Worm (Caenorhabditis elegans): Measurements from ENCODE around the gene ztf-14.
A peak's percentile ranks its signal among the peaks of the same experiment; 100 is the strongest.

ztf-14 gene

ce11 chrX:14476625-14477257 is 19.1 kb upstream of the ztf-14 start (continued):
- TF ChIP-seq hlh-12 (tag; optimal IDR thresholded peaks at IDR 0.05) (no peak), hmg-20 (GFP tag; IDR thresholded peaks at IDR 0.05) (0 out of 2 replicates have a peak, but pooled peaks have one; percentile 17), B0035.1 (tag; optimal IDR thresholded peaks at IDR 0.05) (no peak), F22D6.2 (tag; optimal IDR thresholded peaks at IDR 0.05) (peak; percentile 59), F10E7.11 (tag; optimal IDR thresholded peaks at IDR 0.05) (no peak), B0261.1 (tag; optimal IDR thresholded peaks at IDR 0.05) (peak; percentile 67), rpc-1 (optimal IDR thresholded peaks at IDR 0.05) (peak; percentile 65), rpc-1 (tag; optimal IDR thresholded peaks at IDR 0.05) (peak; percentile 55), nfya-1 (tag; optimal IDR thresholded peaks at IDR 0.05; ENCODE audit: borderline replicate concordance, insufficient read depth) (no peak), dpl-1 (GFP tag; optimal IDR thresholded peaks at IDR 0.05) (no peak), egrh-3 (GFP tag; IDR thresholded peaks at IDR 0.05) (no peak), ZK185.1 (tag; optimal IDR thresholded peaks at IDR 0.05; ENCODE audit: poor library complexity, severe bottlenecking) (peak; percentile 94), K11D2.4 (GFP tag; IDR thresholded peaks at IDR 0.05) (peak; percentile 53; the same call in 1 of the 2 replicates), hrde-1 (tag; optimal IDR thresholded peaks at IDR 0.05; ENCODE audit: borderline replicate concordance) (no peak), nfyb-1 (GFP tag; IDR thresholded peaks at IDR 0.05) (peak; percentile 74), tbx-9 (tag; optimal IDR thresholded peaks at IDR 0.05; ENCODE audit: borderline replicate concordance) (no peak), somi-1 (GFP tag; optimal IDR thresholded peaks at IDR 0.05) (no peak), lin-26 (GFP tag; IDR thresholded peaks at IDR 0.05) (peak; percentile 63), F57C9.4 (tag; optimal IDR thresholded peaks at IDR 0.05) (no peak), lin-35 (GFP tag; optimal IDR thresholded peaks at IDR 0.05) (no peak), Y53G8AR.9 (GFP tag; conservative IDR thresholded peaks at IDR 0.05) (no peak), madf-3 (GFP tag; IDR thresholded peaks at IDR 0.05) (0 out of 2 replicates have a peak, but pooled peaks have one; percentile 56), lsl-1 (GFP tag; optimal IDR thresholded peaks at IDR 0.05) (no peak), akir-1 (GFP tag; optimal IDR thresholded peaks at IDR 0.05) (no peak), ceh-58 (GFP tag; IDR thresholded peaks at IDR 0.05) (no peak), ztf-26 (tag; optimal IDR thresholded peaks at IDR 0.05) (peak; percentile 49), ceh-91 (GFP tag; IDR thresholded peaks at IDR 0.05) (no peak), fkh-3 (tag; optimal IDR thresholded peaks at IDR 0.05) (no peak), C06A6.2 (GFP tag; conservative IDR thresholded peaks at IDR 0.05) (0 out of 2 replicates have a peak, but pooled peaks have one; percentile 10), ztf-25 (GFP tag; IDR thresholded peaks at IDR 0.05) (no peak), ceh-100 (GFP tag; IDR thresholded peaks at IDR 0.05) (no peak), aptf-2 (GFP tag; conservative IDR thresholded peaks at IDR 0.05) (no peak), Y53F4B.3 (GFP tag; IDR thresholded peaks at IDR 0.05) (no peak), madf-8 (GFP tag; conservative IDR thresholded peaks at IDR 0.05) (no peak), hmg-1.2 (GFP tag; IDR thresholded peaks at IDR 0.05) (peak; percentile 59), snpc-4 (GFP tag; optimal IDR thresholded peaks at IDR 0.05) (peak; percentile 89), snpc-4 (tag; optimal IDR thresholded peaks at IDR 0.05) (peak; percentile 97 to 100 (median 99)), ets-4 (GFP tag; optimal IDR thresholded peaks at IDR 0.05) (no peak), snpc-3.4 (tag; optimal IDR thresholded peaks at IDR 0.05) (peak; percentile 4), sptf-2 (GFP tag; optimal IDR thresholded peaks at IDR 0.05) (no peak), T07F8.4 (tag; optimal IDR thresholded peaks at IDR 0.05) (no peak), dox-1 (GFP tag; IDR thresholded peaks at IDR 0.05) (no peak; the same call in 1 of the 2 replicates), Y95B8A.8 (GFP tag; IDR thresholded peaks at IDR 0.05) (no peak), lag-1 (GFP tag; IDR thresholded peaks at IDR 0.05) (no peak), attf-3 (GFP tag; conservative IDR thresholded peaks at IDR 0.05) (no peak), mcd-1 (GFP tag; IDR thresholded peaks at IDR 0.05) (no peak; the same call in 1 of the 2 replicates), ztf-3 (GFP tag; optimal IDR thresholded peaks at IDR 0.05) (peak; percentile 44), attf-6 (GFP tag; IDR thresholded peaks at IDR 0.05) (no peak)
